Worm (Caenorhabditis elegans) whole organism, L4/young adult: Measurements from ENCODE around the gene clec-59.

Experiments used
- W03F9.2 ChIP-seq: fragments of 150-350 bp; optimal IDR thresholded peaks from 2 replicates; lab custom pipeline; 2014; ENCODE audit warnings: missing biosample characterization, missing genetic modification characterization
- dao-5 ChIP-seq: sonication (generic microtip); optimal IDR thresholded peaks from 2 replicates; lab custom pipeline; 2016; ENCODE audit warnings: missing genotype, missing genetic modification characterization, moderate library complexity, missing compliant biosample characterization
- him-1 ChIP-seq: sonication (generic microtip); optimal IDR thresholded peaks from 2 replicates; lab custom pipeline; 2016; ENCODE audit warnings: missing genotype, missing genetic modification reagents, missing genetic modification characterization, missing compliant biosample characterization

The clec-59 gene

DNA sequence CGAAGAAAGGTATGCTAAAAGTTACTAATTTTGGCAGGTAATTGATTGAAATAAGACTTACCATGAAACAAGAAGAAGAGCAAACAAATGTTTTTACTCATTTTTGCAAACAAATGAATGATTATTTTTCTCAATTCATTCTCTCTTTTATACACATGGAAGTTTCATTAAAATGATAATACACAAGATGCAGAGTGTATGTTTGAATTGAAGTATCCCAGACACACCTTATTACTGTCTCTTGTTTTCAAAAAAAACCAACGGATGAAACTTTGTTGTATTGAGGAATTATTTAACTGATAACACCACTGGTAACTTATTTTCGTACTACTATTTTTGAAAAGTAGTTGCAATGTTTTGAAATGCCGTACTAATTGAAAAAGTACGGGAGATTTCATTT is at the start of gene clec-59:
TSS of gene clec-59 (minus strand) at position 101 of the 400 bp plus-strand sequence.
- TF ChIP-seq W03F9.2 (tag; lab: Kevin White, UChicago): no peak
- TF ChIP-seq dao-5 (tag; lab: Kevin White, UChicago): no peak
- TF ChIP-seq him-1: no peak

DNA sequence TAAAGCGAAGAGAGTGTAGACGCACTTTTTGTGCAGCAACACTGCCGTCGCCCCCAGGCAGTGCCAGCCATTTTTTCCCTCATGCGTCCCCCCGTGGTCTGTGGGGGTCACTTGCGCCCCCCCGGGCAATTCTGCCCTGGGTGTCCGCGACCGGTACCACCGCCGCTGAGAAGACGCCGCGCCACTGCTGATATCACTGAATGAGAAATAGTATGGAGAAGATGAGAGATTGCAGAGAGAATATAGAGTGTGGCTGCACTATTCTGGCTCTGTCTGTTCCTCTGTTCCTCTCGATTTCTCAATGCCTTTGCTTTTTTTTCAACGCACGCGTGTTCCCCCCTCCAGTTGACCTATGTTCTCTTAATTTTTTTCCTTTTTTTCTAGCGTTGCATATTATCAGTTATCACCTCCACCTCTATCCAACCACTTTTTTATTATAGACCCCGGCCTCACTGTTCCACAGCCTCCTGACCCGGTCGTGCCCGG is 48.4 kb upstream of the clec-59 start, which contains the start of gene mab-10:
TSS of gene mab-10 (plus strand) at position 436 of the 486 bp plus-strand sequence.
- TF ChIP-seq him-1 (peak; percentile 34), dao-5 (tag; lab: Kevin White, UChicago) (no peak)

DNA sequence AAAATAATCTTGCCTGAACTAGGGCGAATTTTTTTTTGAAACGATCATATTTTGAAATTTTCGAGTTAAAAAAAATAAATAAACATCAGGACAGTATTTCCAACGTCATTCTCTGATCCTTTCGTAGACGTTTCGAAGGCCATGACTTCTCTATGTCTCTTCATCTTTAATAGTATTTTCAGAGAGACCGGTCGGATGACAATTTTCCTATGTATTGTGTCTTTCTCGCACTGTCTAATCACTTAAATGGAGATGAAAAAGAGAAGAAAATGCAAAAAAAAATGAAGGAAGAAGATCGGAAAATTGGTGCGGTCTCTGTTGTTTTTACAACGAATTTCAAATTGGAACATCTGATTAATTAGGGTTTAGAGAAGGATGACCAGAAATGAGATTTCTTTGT is 45.9 kb upstream of the clec-59 start:
- TF ChIP-seq dao-5 (tag; lab: Kevin White, UChicago) (no peak), W03F9.2 (tag; lab: Kevin White, UChicago) (no peak), him-1 (no peak)

DNA sequence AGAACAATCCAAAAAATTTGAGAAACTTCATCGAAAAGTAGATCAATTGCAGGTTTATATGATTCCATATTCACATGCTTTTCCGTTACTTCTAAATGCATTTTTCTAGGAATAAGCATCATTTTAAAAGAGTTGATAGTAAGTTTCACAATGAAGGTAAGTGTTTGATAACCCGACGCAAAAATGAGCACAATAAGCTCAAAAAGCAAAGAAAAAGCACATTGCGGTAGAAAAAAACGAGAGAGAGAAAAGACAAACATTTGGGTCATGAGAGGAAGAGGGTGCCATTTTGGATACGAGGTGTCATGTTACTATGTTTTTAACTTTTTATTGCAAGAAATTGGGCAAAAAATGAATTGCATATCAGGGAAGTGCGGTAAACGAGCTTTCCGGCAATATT is 45.1 kb upstream of the clec-59 start, which contains the start of gene F59B10.6:
TSS of gene F59B10.6 (minus strand) at position 101 of the 400 bp plus-strand sequence.
- no peak for TF ChIP-seq dao-5 (tag; lab: Kevin White, UChicago)
- TF ChIP-seq W03F9.2 (tag; lab: Kevin White, UChicago): no peak
- no peak for TF ChIP-seq him-1

DNA sequence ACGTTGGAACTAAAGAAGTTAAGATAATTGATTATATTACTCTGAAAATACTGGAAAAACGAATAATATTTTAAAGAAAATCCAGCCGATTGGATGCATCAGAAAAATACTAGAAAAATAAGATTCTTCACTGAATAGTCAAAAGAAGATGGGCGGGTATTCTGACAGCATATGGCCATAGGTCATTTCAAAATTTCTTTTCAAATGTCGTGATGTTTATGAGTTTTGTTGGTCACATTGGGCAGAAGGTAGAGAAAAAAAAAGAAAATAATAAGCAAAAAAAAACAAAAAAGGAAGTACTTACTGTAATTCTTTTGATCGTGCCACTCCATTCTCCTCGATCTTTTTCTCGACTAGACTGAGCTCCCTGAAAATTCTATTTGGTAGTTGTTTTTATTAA is 44.3 kb upstream of the clec-59 start, which contains the start of gene F59B10.5:
TSS of gene F59B10.5 (minus strand) at position 101 of the 400 bp plus-strand sequence.
- TF ChIP-seq W03F9.2 (tag; lab: Kevin White, UChicago): no peak
- no peak for TF ChIP-seq him-1
- no peak for TF ChIP-seq dao-5 (tag; lab: Kevin White, UChicago)

DNA sequence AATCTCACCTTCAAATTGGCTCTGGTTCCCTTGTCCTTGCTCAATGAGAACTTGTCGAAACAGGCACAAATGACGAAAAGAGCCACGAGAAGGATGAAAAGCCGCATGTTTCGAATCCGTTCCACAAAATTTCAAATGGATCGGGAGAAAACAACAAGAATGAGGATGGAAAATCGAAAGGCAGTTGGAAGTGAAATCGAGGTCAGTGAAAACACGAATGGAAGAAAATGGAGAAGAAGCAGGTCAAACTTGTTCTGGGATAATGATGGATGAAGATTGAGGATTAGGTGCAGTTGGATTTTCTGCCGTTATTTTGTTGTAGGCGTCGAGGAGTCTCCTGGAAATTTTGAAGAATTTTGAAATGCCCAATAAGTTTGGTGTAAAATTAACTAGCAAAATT is 43.8 kb upstream of the clec-59 start:
- TF ChIP-seq dao-5 (tag; lab: Kevin White, UChicago): no peak

DNA sequence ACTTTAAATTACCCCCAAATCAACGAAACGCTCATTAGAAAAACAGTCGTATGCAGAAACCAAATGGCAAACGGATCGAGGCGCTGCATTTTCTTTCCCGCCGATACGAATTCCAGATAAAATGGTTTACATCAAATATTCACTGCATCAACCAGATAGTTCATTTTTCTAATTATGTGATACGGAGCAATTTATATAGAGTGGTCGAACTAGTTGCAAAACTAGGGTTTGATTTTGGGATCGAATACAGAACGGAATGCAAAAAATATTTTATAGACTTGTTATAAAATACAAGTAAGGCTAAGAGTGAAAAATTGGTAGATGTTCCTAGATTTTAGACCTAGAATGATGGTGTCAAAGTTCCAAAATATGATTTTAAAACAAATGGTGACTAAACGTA is 40.6 kb upstream of the clec-59 start:
- no peak for TF ChIP-seq dao-5 (tag; lab: Kevin White, UChicago)
- no peak for TF ChIP-seq him-1
- no peak for TF ChIP-seq W03F9.2 (tag; lab: Kevin White, UChicago)

DNA sequence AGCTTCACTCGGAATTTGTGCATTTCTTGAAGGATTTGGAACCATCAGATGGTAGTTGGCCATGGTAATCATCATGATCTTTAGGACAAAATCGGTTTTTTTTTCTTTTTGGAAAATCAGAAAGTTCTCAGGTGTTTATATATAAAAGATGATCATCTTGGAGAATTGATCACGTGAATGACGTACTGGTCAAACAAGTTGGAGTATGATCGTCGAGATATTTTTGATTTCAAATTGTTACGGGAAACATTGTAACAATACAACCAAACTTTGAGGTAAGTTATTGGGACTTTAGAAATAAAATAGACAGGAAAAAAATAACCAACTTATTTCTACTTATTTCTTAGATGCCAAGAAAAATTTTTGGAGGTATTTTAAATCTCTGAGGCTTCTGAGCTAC is 39.8 kb upstream of the clec-59 start, which contains the start of gene F59B10.4:
TSS of gene F59B10.4 (minus strand) at position 101 of the 400 bp plus-strand sequence.
- no peak for TF ChIP-seq W03F9.2 (tag; lab: Kevin White, UChicago)
- TF ChIP-seq him-1: no peak
- no peak for TF ChIP-seq dao-5 (tag; lab: Kevin White, UChicago)

DNA sequence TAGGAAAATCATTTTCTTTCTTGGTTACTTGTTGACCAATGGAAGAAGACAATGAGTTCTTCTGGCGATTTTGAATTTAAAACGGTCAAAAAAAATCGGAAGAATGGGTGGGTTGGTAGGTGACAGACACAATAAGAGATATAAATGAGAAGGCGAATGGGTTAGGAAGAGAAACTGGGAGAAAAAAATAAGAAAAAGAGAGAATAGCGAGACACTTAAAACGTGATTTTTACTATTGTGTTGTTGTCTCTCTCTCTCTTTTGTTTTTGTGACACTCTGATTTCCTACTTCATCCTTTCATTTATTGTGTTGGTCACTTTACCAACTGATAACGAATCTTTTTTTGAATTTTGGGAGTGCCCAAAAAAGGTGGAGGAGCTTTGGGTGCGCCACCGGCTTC is 37.1 kb upstream of the clec-59 start:
- no peak for TF ChIP-seq him-1
- TF ChIP-seq dao-5 (tag; lab: Kevin White, UChicago): no peak
- no peak for TF ChIP-seq W03F9.2 (tag; lab: Kevin White, UChicago)

DNA sequence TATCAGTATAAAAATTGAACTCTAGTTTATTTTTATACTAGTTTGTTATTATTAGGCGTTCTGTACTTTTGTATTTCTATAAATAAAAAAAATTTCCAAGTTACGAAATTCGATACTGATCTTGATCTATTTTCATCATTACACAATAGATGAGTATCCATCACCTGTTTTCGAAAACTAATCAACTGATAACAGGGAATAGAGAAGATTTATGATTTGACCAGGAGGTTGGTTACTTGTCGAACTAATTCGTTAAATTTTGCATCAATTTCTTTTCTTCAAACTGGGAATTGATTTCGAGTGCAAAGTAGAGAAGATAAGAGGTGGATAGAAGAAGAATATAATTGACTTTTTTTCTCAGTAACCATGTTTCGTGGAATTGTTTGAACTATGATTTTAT is 36.2 kb upstream of the clec-59 start:
- no peak for TF ChIP-seq dao-5 (tag; lab: Kevin White, UChicago)
- TF ChIP-seq W03F9.2 (tag; lab: Kevin White, UChicago): no peak

DNA sequence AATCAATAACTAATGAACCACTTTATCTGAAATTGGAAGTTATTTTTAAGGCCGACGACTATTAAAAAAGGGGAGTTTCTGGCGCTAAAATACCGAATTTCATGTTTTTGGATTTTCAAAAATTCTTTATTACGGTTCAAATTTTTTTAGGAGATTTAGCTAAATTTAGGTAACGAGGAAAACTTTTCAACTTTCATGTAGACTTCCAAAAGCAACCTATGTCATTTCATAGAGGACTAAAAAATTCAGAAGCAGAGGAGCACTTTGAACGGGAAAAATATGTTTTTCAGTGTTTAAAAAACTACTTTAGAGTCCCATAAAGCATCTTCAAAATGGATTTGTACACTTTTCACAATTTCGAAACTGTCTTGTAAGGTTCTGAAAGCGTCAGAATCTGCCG is 34.1 kb upstream of the clec-59 start:
- TF ChIP-seq W03F9.2 (tag; lab: Kevin White, UChicago): no peak
- TF ChIP-seq dao-5 (tag; lab: Kevin White, UChicago): no peak
- TF ChIP-seq him-1: no peak

DNA sequence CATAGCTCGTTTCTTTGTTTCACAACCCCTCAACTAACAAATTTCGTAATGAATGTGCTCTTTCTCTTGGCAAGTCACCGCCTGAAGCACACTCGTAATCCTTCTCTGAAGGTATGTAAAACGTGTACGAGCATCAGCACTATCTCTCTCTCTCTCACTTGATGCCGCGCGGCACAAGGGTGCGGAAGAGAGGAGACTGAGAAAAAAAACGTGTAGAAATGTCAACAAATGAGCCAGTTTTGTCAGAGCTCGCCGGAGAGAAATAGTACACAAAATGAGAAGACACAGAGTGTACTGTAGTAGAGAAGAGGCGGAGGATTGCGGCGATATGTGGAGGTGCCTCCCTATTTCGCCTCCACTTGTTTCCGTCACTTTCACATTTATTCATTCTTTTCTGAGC is 31.0 kb upstream of the clec-59 start, which contains the start of gene F59B10.3:
TSS of gene F59B10.3 (plus strand) at position 301 of the 400 bp plus-strand sequence.
- no peak for TF ChIP-seq W03F9.2 (tag; lab: Kevin White, UChicago)

DNA sequence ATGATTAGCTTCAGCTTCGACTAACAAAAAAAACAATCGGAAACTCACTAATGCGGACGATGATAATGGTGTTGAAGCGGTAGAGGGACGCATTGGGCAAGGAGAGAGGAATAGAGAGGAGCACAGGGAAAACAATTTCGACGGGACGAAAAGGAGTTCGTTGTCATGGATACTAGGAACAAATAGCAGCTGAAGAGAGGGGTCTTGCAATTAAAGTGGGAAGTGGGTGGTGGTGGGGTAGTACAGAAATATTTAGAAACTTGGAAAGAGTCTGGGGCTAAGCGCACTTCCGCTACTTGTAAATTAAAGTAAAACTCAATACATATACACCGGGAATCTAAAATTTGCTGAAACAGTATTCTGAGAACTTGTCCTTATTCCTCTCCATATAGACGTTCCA is 30.5 kb upstream of the clec-59 start, which contains the start of gene F59B10.2:
TSS of gene F59B10.2 (minus strand) at position 101 of the 400 bp plus-strand sequence.
- no peak for TF ChIP-seq him-1
- no peak for TF ChIP-seq dao-5 (tag; lab: Kevin White, UChicago)
- TF ChIP-seq W03F9.2 (tag; lab: Kevin White, UChicago): no peak

DNA sequence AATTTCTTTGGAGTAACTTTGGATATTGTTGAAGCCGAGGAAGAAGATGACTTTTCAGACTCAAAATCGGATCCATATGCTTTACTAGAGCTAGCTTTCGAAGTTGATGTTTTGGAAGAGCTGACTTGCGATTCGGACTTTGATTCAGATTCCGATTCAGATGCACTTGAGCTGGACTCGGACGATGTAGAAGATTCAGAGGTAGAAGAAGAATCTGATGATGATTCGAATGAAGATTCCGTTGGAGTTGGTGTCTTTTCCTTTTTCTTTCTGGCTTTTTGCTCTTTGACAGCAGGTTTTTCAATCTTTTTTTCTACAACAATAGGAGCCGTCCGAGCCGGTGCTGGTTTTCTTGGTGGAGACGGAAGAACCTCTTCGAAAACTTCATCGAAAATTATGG is 28.7 kb upstream of the clec-59 start:
- TF ChIP-seq dao-5 (tag; lab: Kevin White, UChicago) (no peak), W03F9.2 (tag; lab: Kevin White, UChicago) (no peak), him-1 (no peak)

DNA sequence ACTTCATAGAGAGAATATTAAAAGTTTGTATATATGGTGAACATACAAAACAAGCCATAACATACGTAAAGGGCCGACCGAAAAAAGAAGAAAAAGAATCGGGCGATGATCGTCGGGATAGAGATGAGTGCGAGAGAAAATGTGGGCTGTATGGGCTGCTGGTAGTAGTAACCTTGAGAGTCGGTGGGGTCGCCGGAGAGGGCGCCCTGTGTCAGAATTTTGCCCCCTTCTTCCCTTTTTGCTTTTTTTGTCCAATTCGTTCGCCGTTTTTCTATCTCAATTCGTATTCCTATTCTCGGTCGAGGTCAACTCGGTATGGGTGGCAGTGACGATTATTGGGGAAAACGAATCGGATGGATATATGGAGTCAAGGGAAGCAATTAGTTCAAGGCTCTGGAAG is 26.7 kb upstream of the clec-59 start:
- TF ChIP-seq dao-5 (tag; lab: Kevin White, UChicago): no peak
- TF ChIP-seq him-1: no peak
- TF ChIP-seq W03F9.2 (tag; lab: Kevin White, UChicago): no peak
